Fruit fly (Drosophila melanogaster): ENCODE data around the gene CG7443.

CG7443 gene

dm6 chr3R:8303848-8304247, 20.3 kb upstream of the CG7443 start, which contains the start of gene nac (continued):
- TF ChIP-seq Hr51 (GFP tag; optimal IDR thresholded peaks at IDR 0.05): no peak
- 0 out of 4 replicates have a peak, but pooled peaks have one; percentile 42 for TF ChIP-seq Dll (GFP tag; IDR thresholded peaks at IDR 0.05; ENCODE audit: partially characterized antibody)
- no peak; the same call in 2 of the 3 replicates for TF ChIP-seq CG34224 (GFP tag; IDR thresholded peaks at IDR 0.05; ENCODE audit: partially characterized antibody)
- no peak for TF ChIP-seq CG3065 (GFP tag; optimal IDR thresholded peaks at IDR 0.05)
- TF ChIP-seq HLHmδ (GFP tag; optimal IDR thresholded peaks at IDR 0.05): no peak
- TF ChIP-seq CG12219 (GFP tag; optimal IDR thresholded peaks at IDR 0.05): no peak
- TF ChIP-seq CG32532 (GFP tag; IDR thresholded peaks at IDR 0.05): peak; percentile 33; the same call in 1 of the 2 replicates
- TF ChIP-seq CG2120 (GFP tag; optimal IDR thresholded peaks at IDR 0.05): peak; percentile 34
- no peak for TF ChIP-seq slp2 (GFP tag; optimal IDR thresholded peaks at IDR 0.05)
- TF ChIP-seq HLH3B (GFP tag; IDR thresholded peaks at IDR 0.05): peak; percentile 19; the same call in 1 of the 2 replicates
- TF ChIP-seq mam (GFP tag; optimal IDR thresholded peaks at IDR 0.05): no peak

dm6 chr3R:8305110-8305509, 19.0 kb upstream of the CG7443 start, which contains the start of gene Sgt1:
Gene Sgt1, minus strand, starts transcription at chr3R:8305274.
- TF ChIP-seq CG6683 (GFP tag; optimal IDR thresholded peaks at IDR 0.05) (no peak), CG11695 (GFP tag; IDR thresholded peaks at IDR 0.05) (no peak), TFAM (GFP tag; optimal IDR thresholded peaks at IDR 0.05) (no peak), CG1792 (GFP tag; optimal IDR thresholded peaks at IDR 0.05) (peak; percentile 57), Deaf1 (tag; optimal IDR thresholded peaks at IDR 0.05) (no peak), Chrac-16 (GFP tag; optimal IDR thresholded peaks at IDR 0.05) (peak; percentile 8), ems (GFP tag; optimal IDR thresholded peaks at IDR 0.05) (peak; percentile 24), Stat92E (GFP tag; optimal IDR thresholded peaks at IDR 0.05) (peak in 1 of 3 experiments; percentile 86), lilli (GFP tag; optimal IDR thresholded peaks at IDR 0.05) (peak; percentile 72), corto (GFP tag; optimal IDR thresholded peaks at IDR 0.05) (no peak), chif (GFP tag; optimal IDR thresholded peaks at IDR 0.05) (peak; percentile 4 to 15), NFAT (GFP tag; IDR thresholded peaks at IDR 0.05) (peak; percentile 66; the same call in 1 of the 2 replicates), chm (GFP tag; IDR thresholded peaks at IDR 0.05) (no peak; the same call in 1 of the 2 replicates), eyg (GFP tag; optimal IDR thresholded peaks at IDR 0.05) (no peak), CG14710 (tag; optimal IDR thresholded peaks at IDR 0.05) (peak; percentile 69), sob (GFP tag; IDR thresholded peaks at IDR 0.05) (peak; percentile 68), CG6689 (GFP tag; IDR thresholded peaks at IDR 0.05) (no peak), bcd (GFP tag; optimal IDR thresholded peaks at IDR 0.05) (peak; percentile 23), CG2712 (tag; optimal IDR thresholded peaks at IDR 0.05) (peak; percentile 56), gfzf (GFP tag; optimal IDR thresholded peaks at IDR 0.05) (peak; percentile 56), salm (tag; optimal IDR thresholded peaks at IDR 0.05) (no peak), repo (GFP tag; optimal IDR thresholded peaks at IDR 0.05) (peak; percentile 40), CG6272 (GFP tag; IDR thresholded peaks at IDR 0.05) (0 out of 2 replicates have a peak, but pooled peaks have one; percentile 28), gem (tag; optimal IDR thresholded peaks at IDR 0.05) (no peak), H2.0 (GFP tag; IDR thresholded peaks at IDR 0.05) (no peak), CG16863 (GFP tag; optimal IDR thresholded peaks at IDR 0.05) (peak; percentile 48), bsh (GFP tag; optimal IDR thresholded peaks at IDR 0.05) (peak in 1 of 2 experiments; percentile 12), mam (GFP tag; optimal IDR thresholded peaks at IDR 0.05) (peak; percentile 73), emc (GFP tag; optimal IDR thresholded peaks at IDR 0.05) (no peak), CG3847 (GFP tag; IDR thresholded peaks at IDR 0.05) (peak; percentile 80), sens (GFP tag) (peak; percentile 91), CG7963 (GFP tag; IDR thresholded peaks at IDR 0.05; ENCODE audit: partially characterized antibody) (peak; percentile 91), Six4 (GFP tag; optimal IDR thresholded peaks at IDR 0.05) (peak; percentile 6), run (tag; optimal IDR thresholded peaks at IDR 0.05) (no peak), rib (GFP tag; IDR thresholded peaks at IDR 0.05) (no peak), CG13287 (GFP tag; IDR thresholded peaks at IDR 0.05; ENCODE audit: partially characterized antibody) (peak; percentile 85), zfh1 (GFP tag; IDR thresholded peaks at IDR 0.05) (peak; percentile 44; the same call in 1 of the 3 replicates), CG11504 (tag; optimal IDR thresholded peaks at IDR 0.05) (no peak), ERR (GFP tag; optimal IDR thresholded peaks at IDR 0.05) (peak; percentile 51)
